Fruit fly (Drosophila melanogaster): Measurements from ENCODE around the gene Coq3.

Coq3 gene

dm6 chr2L:21142972-21143385, 15.4 kb downstream of the Coq3 start, which contains the start of gene pths (continued):
- TF ChIP-seq vnd (GFP tag; IDR thresholded peaks at IDR 0.05; ENCODE audit: partially characterized antibody) (peak; percentile 70), Hmr (GFP tag; optimal IDR thresholded peaks at IDR 0.05) (peak; percentile 65), Sox102F (GFP tag; optimal IDR thresholded peaks at IDR 0.05) (no peak), CG4854 (GFP tag; optimal IDR thresholded peaks at IDR 0.05) (no peak), esg (GFP tag; conservative IDR thresholded peaks at IDR 0.05) (peak; percentile 14; the same call in 1 of the 2 replicates), Oaz (GFP tag; IDR thresholded peaks at IDR 0.05) (no peak), CG12769 (tag; optimal IDR thresholded peaks at IDR 0.05) (peak; percentile 70), gro (GFP tag; optimal IDR thresholded peaks at IDR 0.05) (no peak), wek (GFP tag; optimal IDR thresholded peaks at IDR 0.05) (no peak), tgo (GFP tag; IDR thresholded peaks at IDR 0.05) (0 out of 3 replicates have a peak, but pooled peaks have one; percentile 25), Ada2b (GFP tag; IDR thresholded peaks at IDR 0.05) (0 out of 2 replicates have a peak, but pooled peaks have one; percentile 24), C15 (GFP tag; IDR thresholded peaks at IDR 0.05) (no peak), pfk (GFP tag; optimal IDR thresholded peaks at IDR 0.05) (peak; percentile 47), CG14860 (GFP tag; IDR thresholded peaks at IDR 0.05; ENCODE audit: partially characterized antibody) (peak; percentile 57; the same call in 2 of the 3 replicates), crol (GFP tag; IDR thresholded peaks at IDR 0.05) (no peak), CG8281 (tag; optimal IDR thresholded peaks at IDR 0.05) (no peak), dimm (GFP tag; IDR thresholded peaks at IDR 0.05) (no peak), Oli (tag; optimal IDR thresholded peaks at IDR 0.05) (no peak), jumu (GFP tag; optimal IDR thresholded peaks at IDR 0.05) (peak; percentile 58), sima (GFP tag; optimal IDR thresholded peaks at IDR 0.05) (no peak), zen2 (GFP tag; IDR thresholded peaks at IDR 0.05; ENCODE audit: partially characterized antibody) (no peak; the same call in 2 of the 3 replicates), CG6254 (GFP tag; optimal IDR thresholded peaks at IDR 0.05) (no peak), CG9609 (GFP tag; optimal IDR thresholded peaks at IDR 0.05) (peak; percentile 37), luna (GFP tag; optimal IDR thresholded peaks at IDR 0.05) (no peak), h (optimal IDR thresholded peaks at IDR 0.05) (no peak), CG1602 (GFP tag; optimal IDR thresholded peaks at IDR 0.05) (peak; percentile 56), CG10654 (GFP tag; optimal IDR thresholded peaks at IDR 0.05) (peak; percentile 37), cato (GFP tag; optimal IDR thresholded peaks at IDR 0.05; ENCODE audit: borderline replicate concordance) (no peak), CG14710 (tag; optimal IDR thresholded peaks at IDR 0.05) (peak; percentile 67), CG17186 (GFP tag; optimal IDR thresholded peaks at IDR 0.05) (peak; percentile 65), cas (GFP tag; IDR thresholded peaks at IDR 0.05) (no peak), HLH3B (GFP tag; IDR thresholded peaks at IDR 0.05) (0 out of 2 replicates have a peak, but pooled peaks have one; percentile 4), CG15269 (tag; optimal IDR thresholded peaks at IDR 0.05) (no peak), CrebB (tag; optimal IDR thresholded peaks at IDR 0.05) (no peak), CG18262 (tag; optimal IDR thresholded peaks at IDR 0.05) (no peak), CG12942 (GFP tag; optimal IDR thresholded peaks at IDR 0.05) (peak; percentile 51), zen (tag; optimal IDR thresholded peaks at IDR 0.05) (peak; percentile 72), vfl (GFP tag; optimal IDR thresholded peaks at IDR 0.05) (no peak), CG15479 (GFP tag; optimal IDR thresholded peaks at IDR 0.05) (no peak), CG3163 (GFP tag; optimal IDR thresholded peaks at IDR 0.05) (peak; percentile 3), CG14014 (GFP tag; IDR thresholded peaks at IDR 0.05) (peak; percentile 37; the same call in 1 of the 2 replicates), ab (GFP tag; optimal IDR thresholded peaks at IDR 0.05) (no peak), CG34224 (GFP tag; IDR thresholded peaks at IDR 0.05; ENCODE audit: partially characterized antibody) (peak; percentile 75), Neu2 (GFP tag; optimal IDR thresholded peaks at IDR 0.05; ENCODE audit: borderline replicate concordance) (no peak), CG18764 (GFP tag; optimal IDR thresholded peaks at IDR 0.05) (peak; percentile 4), zfh2 (GFP tag; optimal IDR thresholded peaks at IDR 0.05) (peak; percentile 30), gfzf (GFP tag; optimal IDR thresholded peaks at IDR 0.05) (peak; percentile 47), CG4424 (GFP tag; optimal IDR thresholded peaks at IDR 0.05) (peak; percentile 33), Hr78 (GFP tag; optimal IDR thresholded peaks at IDR 0.05) (peak in 1 of 2 experiments; percentile 16), mirr (GFP tag; optimal IDR thresholded peaks at IDR 0.05) (no peak)

Measured in whole organism, embryonic.